Fruit fly (Drosophila melanogaster) whole organism, embryonic: ENCODE results near the gene CG15152.

Experiments used
- B-H2 ChIP-seq: fragments of 200-800 bp; sonication (Bioruptor generic); optimal IDR thresholded peaks from 2 replicates; lab custom pipeline; 2018; ENCODE audit warnings: missing biosample characterization, mild to moderate bottlenecking, missing genetic modification characterization
- Bteb2 ChIP-seq: fragments of 200-800 bp; sonication (Bioruptor generic); optimal IDR thresholded peaks from 2 replicates; lab custom pipeline; 2016; ENCODE audit warnings: missing biosample characterization, missing genetic modification characterization
- CG10366 ChIP-seq: fragments of 200-800 bp; sonication (Bioruptor generic); IDR thresholded peaks from 2 replicates; pipeline ENCODE4 v1.3.6; 2022; ENCODE audit warnings: missing biosample characterization, missing genetic modification characterization
- CG10543 ChIP-seq: fragments of 200-800 bp; sonication (Bioruptor generic); optimal IDR thresholded peaks from 3 replicates; lab custom pipeline; 2017; ENCODE audit warnings: missing biosample characterization, mild to moderate bottlenecking, missing genetic modification characterization, moderate library complexity
- CG13123 ChIP-seq: fragments of 200-800 bp; sonication (Bioruptor generic); optimal IDR thresholded peaks from 2 replicates; lab custom pipeline; 2016; ENCODE audit warnings: missing biosample characterization, missing genetic modification characterization
- CG14710 ChIP-seq: fragments of 200-800 bp; sonication (Bioruptor generic); optimal IDR thresholded peaks from 3 replicates; lab custom pipeline; 2019; ENCODE audit warnings: missing biosample characterization, mild to moderate bottlenecking, missing genetic modification characterization, moderate library complexity
- CG14965 ChIP-seq: fragments of 200-800 bp; sonication (Bioruptor generic); optimal IDR thresholded peaks from 2 replicates; lab custom pipeline; 2016; ENCODE audit warnings: missing biosample characterization, missing genetic modification characterization, borderline replicate concordance
- CG15479 ChIP-seq: fragments of 200-800 bp; sonication (Bioruptor generic); optimal IDR thresholded peaks from 3 replicates; lab custom pipeline; 2019; ENCODE audit warnings: missing biosample characterization, mild to moderate bottlenecking, missing genetic modification characterization, moderate library complexity
- CG17359 ChIP-seq: fragments of 200-800 bp; sonication (Bioruptor generic); optimal IDR thresholded peaks from 3 replicates; lab custom pipeline; 2018; ENCODE audit warnings: missing biosample characterization, mild to moderate bottlenecking, missing genetic modification characterization, moderate library complexity
- CG17612 ChIP-seq: fragments of 200-800 bp; sonication (Bioruptor generic); IDR thresholded peaks from 2 replicates; pipeline ENCODE4 v1.3.6; 2022; ENCODE audit warnings: missing biosample characterization, missing genetic modification characterization
- CG3065 ChIP-seq: fragments of 200-800 bp; sonication (Bioruptor generic); optimal IDR thresholded peaks from 2 replicates; lab custom pipeline; 2016; ENCODE audit warnings: missing biosample characterization, missing genetic modification characterization
- CG31224 ChIP-seq: fragments of 200-800 bp; sonication (Bioruptor generic); IDR thresholded peaks from 2 replicates; pipeline ENCODE4 v1.3.6; 2022; ENCODE audit warnings: missing biosample characterization, missing genetic modification characterization
- CG42726 ChIP-seq: fragments of 200-800 bp; sonication (Bioruptor generic); IDR thresholded peaks from 2 replicates; pipeline ENCODE4 v1.3.6; 2022; ENCODE audit warnings: missing biosample characterization, missing genetic modification characterization; ENCODE audit not compliant: partially characterized antibody
- CG4404 ChIP-seq: fragments of 200-800 bp; sonication (Bioruptor generic); IDR thresholded peaks from 2 replicates; pipeline ENCODE4 v1.3.6; 2022; ENCODE audit warnings: missing biosample characterization, missing genetic modification characterization
- CG4424 ChIP-seq: fragments of 200-800 bp; sonication (Bioruptor generic); optimal IDR thresholded peaks from 3 replicates; lab custom pipeline; 2016; ENCODE audit warnings: missing biosample characterization, missing genetic modification characterization
- CG8281 ChIP-seq: fragments of 200-800 bp; sonication (Bioruptor generic); optimal IDR thresholded peaks from 2 replicates; lab custom pipeline; 2018; ENCODE audit warnings: missing biosample characterization, mild to moderate bottlenecking, missing genetic modification characterization, moderate library complexity
- CHES-1-like ChIP-seq: fragments of 200-800 bp; sonication (Bioruptor generic); optimal IDR thresholded peaks from 2 replicates; lab custom pipeline; 2016; ENCODE audit warnings: missing biosample characterization, missing genetic modification characterization
- D19A ChIP-seq: fragments of 200-800 bp; optimal IDR thresholded peaks from 3 replicates; lab custom pipeline; 2019; ENCODE audit warnings: missing biosample characterization, mild to moderate bottlenecking, missing genetic modification characterization, moderate library complexity
- Hmr ChIP-seq: fragments of 200-800 bp; sonication (Bioruptor generic); optimal IDR thresholded peaks from 3 replicates; lab custom pipeline; 2017; ENCODE audit warnings: mild to moderate bottlenecking, missing biosample characterization, missing genetic modification reagents, missing genetic modification characterization
- Hr51 ChIP-seq, 2 experiments: fragments of 200-800 bp; sonication (Bioruptor generic); optimal IDR thresholded peaks; 2 replicates in 1 of 2; 3 replicates in 1 of 2; lab custom pipeline; 2016 to 2018; ENCODE audit warnings: missing biosample characterization in 2 of 2, missing genetic modification characterization in 2 of 2, mild to moderate bottlenecking in 1 of 2, moderate library complexity in 1 of 2
- Med ChIP-seq: fragments of 200-800 bp; sonication (Bioruptor generic); peaks from one replicate; lab custom pipeline; 2016; ENCODE audit warnings: missing biosample characterization, missing genetic modification characterization, mild to moderate bottlenecking, inconsistent platforms, moderate library complexity
- Oli ChIP-seq: fragments of 200-800 bp; sonication (Bioruptor generic); optimal IDR thresholded peaks from 2 replicates; lab custom pipeline; 2018; ENCODE audit warnings: missing biosample characterization, mild to moderate bottlenecking, missing genetic modification characterization, moderate library complexity
- Ravus ChIP-seq: fragments of 200-800 bp; sonication (Bioruptor generic); IDR thresholded peaks from 2 replicates; pipeline ENCODE4 v1.3.6; 2022; ENCODE audit warnings: missing biosample characterization, missing genetic modification characterization
- Rfx ChIP-seq: fragments of 200-800 bp; sonication (Bioruptor generic); IDR thresholded peaks from 2 replicates; pipeline ENCODE4 v1.3.6; 2022; ENCODE audit warnings: missing biosample characterization, missing genetic modification characterization
- Stat92E ChIP-seq, 3 experiments: fragments of >200 bp in 2 of 3; fragments of 200-800 bp in 1 of 3; sonication (Bioruptor generic) in 1 of 3; optimal IDR thresholded peaks; 2 replicates each; lab custom pipeline; 2017 to 2019; ENCODE audit warnings: missing biosample characterization in 3 of 3, missing genetic modification characterization in 3 of 3, mild to moderate bottlenecking in 1 of 3, moderate library complexity in 1 of 3
- ap ChIP-seq: fragments of 200-800 bp; sonication (Bioruptor generic); IDR thresholded peaks from 2 replicates; pipeline ENCODE4 v1.3.6; 2022; ENCODE audit warnings: missing biosample characterization, missing genetic modification characterization
- bbx ChIP-seq: fragments of 200-800 bp; sonication (Bioruptor generic); IDR thresholded peaks from 2 replicates; pipeline ENCODE4 v1.3.6; 2022; ENCODE audit warnings: missing biosample characterization, missing genetic modification characterization; ENCODE audit not compliant: partially characterized antibody
- chinmo ChIP-seq: fragments of 200-800 bp; sonication (Bioruptor generic); IDR thresholded peaks from 4 replicates; pipeline ENCODE4 v1.3.6; 2022; ENCODE audit warnings: missing biosample characterization, missing genetic modification characterization; ENCODE audit not compliant: partially characterized antibody
- eve ChIP-seq, 2 experiments: fragments of >200 bp; optimal IDR thresholded peaks; 2 replicates each; lab custom pipeline; 2017; ENCODE audit warnings: missing biosample characterization in 2 of 2, missing genetic modification characterization in 2 of 2
- exex ChIP-seq: fragments of 200-800 bp; sonication (Bioruptor generic); optimal IDR thresholded peaks from 4 replicates; lab custom pipeline; 2018; ENCODE audit warnings: missing biosample characterization, mild to moderate bottlenecking, missing genetic modification characterization, moderate library complexity
- ftz-f1 ChIP-seq: fragments of 200-800 bp; sonication (Bioruptor generic); optimal IDR thresholded peaks from 2 replicates; lab custom pipeline; 2016; ENCODE audit warnings: missing biosample characterization, missing genetic modification characterization
- hbn ChIP-seq: fragments of 200-800 bp; sonication (Bioruptor generic); IDR thresholded peaks from 2 replicates; pipeline ENCODE4 v1.3.6; 2022; ENCODE audit warnings: missing biosample characterization, missing genetic modification characterization; ENCODE audit not compliant: partially characterized antibody
- kni ChIP-seq: fragments of 200-800 bp; sonication (Bioruptor generic); optimal IDR thresholded peaks from 3 replicates; lab custom pipeline; 2017; ENCODE audit warnings: mild to moderate bottlenecking, missing biosample characterization, missing genetic modification reagents, missing genetic modification characterization
- maf-S ChIP-seq: fragments of 200-800 bp; sonication (Bioruptor generic); optimal IDR thresholded peaks from 2 replicates; lab custom pipeline; 2016; ENCODE audit warnings: missing biosample characterization, missing genetic modification characterization
- oc ChIP-seq: fragments of 200-800 bp; sonication (Bioruptor generic); optimal IDR thresholded peaks from 2 replicates; lab custom pipeline; 2018; ENCODE audit warnings: missing biosample characterization, mild to moderate bottlenecking, missing genetic modification characterization, moderate library complexity
- prd ChIP-seq, 3 experiments: fragments of >200 bp in 2 of 3; fragments of 200-800 bp in 1 of 3; sonication (Bioruptor generic) in 1 of 3; optimal IDR thresholded peaks in 2 of 3; IDR thresholded peaks in 1 of 3; 2 replicates in 2 of 3; 3 replicates in 1 of 3; pipeline versions ENCODE4 v1.3.6 to Lab custom; 2017 to 2022; ENCODE audit warnings: missing biosample characterization in 1 of 3, missing genetic modification characterization in 1 of 3
- pros ChIP-seq: fragments of 200-800 bp; sonication (Bioruptor generic); optimal IDR thresholded peaks from 3 replicates; lab custom pipeline; 2019; ENCODE audit warnings: missing biosample characterization, mild to moderate bottlenecking, missing genetic modification characterization, moderate library complexity
- sd ChIP-seq: fragments of 200-800 bp; sonication (Bioruptor generic); optimal IDR thresholded peaks from 3 replicates; lab custom pipeline; 2018; ENCODE audit warnings: missing biosample characterization, mild to moderate bottlenecking, missing genetic modification characterization, moderate library complexity
- seq ChIP-seq: fragments of 200-800 bp; sonication (Bioruptor generic); IDR thresholded peaks from 2 replicates; pipeline ENCODE4 v1.3.6; 2022; ENCODE audit warnings: missing biosample characterization, missing genetic modification characterization
- stc ChIP-seq: fragments of 200-800 bp; sonication (Bioruptor generic); IDR thresholded peaks from 2 replicates; pipeline ENCODE4 v1.3.6; 2022; ENCODE audit warnings: missing biosample characterization, missing genetic modification characterization
- ttk ChIP-seq: fragments of 200-800 bp; sonication (Bioruptor generic); IDR thresholded peaks from 2 replicates; pipeline ENCODE4 v2.1.2; 2022; ENCODE audit warnings: missing biosample characterization, missing genetic modification characterization
- vvl ChIP-seq: fragments of 200-800 bp; sonication (Bioruptor generic); IDR thresholded peaks from 2 replicates; pipeline ENCODE4 v1.3.6; 2022; ENCODE audit warnings: missing biosample characterization, missing genetic modification characterization
- zen ChIP-seq: fragments of 200-800 bp; sonication (Bioruptor generic); optimal IDR thresholded peaks from 3 replicates; lab custom pipeline; 2018; ENCODE audit warnings: missing biosample characterization, mild to moderate bottlenecking, missing genetic modification characterization, moderate library complexity

Gene CG15152

DNA sequence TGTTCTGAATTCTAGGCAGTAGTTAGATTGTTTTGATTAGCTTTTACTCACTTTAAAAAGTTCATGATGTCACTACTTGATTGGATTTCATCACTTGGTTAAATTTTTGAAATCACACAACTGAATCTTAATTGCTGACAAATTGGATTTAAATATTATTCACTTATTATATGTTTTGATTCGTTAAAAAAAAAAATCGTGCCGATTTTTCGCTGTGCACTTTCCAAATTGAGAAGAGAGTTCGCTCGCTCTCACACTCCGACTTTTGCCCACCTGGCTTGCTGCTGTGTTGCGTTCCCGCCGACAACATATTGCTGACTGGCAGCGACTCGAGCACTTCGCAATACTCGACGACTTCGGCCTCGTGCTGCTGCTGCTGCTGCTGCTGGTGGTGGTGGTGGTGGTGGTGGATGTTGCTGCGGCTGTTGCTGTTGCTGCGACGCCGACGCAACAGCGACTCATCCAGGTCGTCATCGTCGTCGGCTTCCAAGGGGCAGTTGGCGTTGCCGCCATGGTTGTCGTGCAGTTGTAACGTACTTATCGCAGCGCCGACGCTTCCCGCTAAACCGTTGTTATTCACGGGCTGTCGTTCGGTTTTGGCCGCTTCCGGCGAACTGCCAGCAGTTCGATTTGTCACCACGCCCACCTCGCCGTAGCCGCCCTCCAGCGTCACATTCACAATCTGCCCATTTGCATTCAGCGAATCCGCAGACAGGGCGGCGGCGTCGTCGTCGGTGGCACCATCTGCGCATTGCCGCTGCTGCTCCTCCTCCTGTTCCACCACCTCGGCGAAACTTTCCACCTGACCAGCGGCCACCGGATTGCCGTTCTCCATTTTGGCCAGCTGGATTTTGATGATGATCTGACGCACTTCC is 27.4 kb downstream of the CG15152 start (continued):
- TF ChIP-seq Oli, result peak; percentile 72
- no peak; the same call in 1 of the 2 replicates for TF ChIP-seq Ravus (GFP tag; lab: Robert Waterston, UW)
- TF ChIP-seq eve (GFP tag; optimal IDR thresholded peaks at IDR 0.05; lab: Kevin White, UChicago), result no peak
- TF ChIP-seq ap (GFP tag; lab: Robert Waterston, UW), result peak; percentile 48
- peak; percentile 36; the same call in 1 of the 2 replicates for TF ChIP-seq seq (GFP tag; lab: Robert Waterston, UW)
- peak; percentile 11 for TF ChIP-seq oc (tag; lab: Kevin White, UChicago)
- peak; percentile 4 for TF ChIP-seq maf-S
- no peak for TF ChIP-seq CG3065
- TF ChIP-seq Rfx (GFP tag; lab: Robert Waterston, UW), result peak; percentile 60
- TF ChIP-seq prd (optimal IDR thresholded peaks at IDR 0.05; lab: Kevin White, UChicago), result no peak
- peak; percentile 62 for TF ChIP-seq prd (GFP tag; IDR thresholded peaks at IDR 0.05; lab: Robert Waterston, UW)
- TF ChIP-seq CG17359 (tag; lab: Kevin White, UChicago), result peak; percentile 75
- TF ChIP-seq vvl, result peak; percentile 48; the same call in 1 of the 2 replicates
- peak; percentile 39 for TF ChIP-seq CHES-1-like (GFP tag; lab: Kevin White, UChicago)
- TF ChIP-seq CG31224 (GFP tag; lab: Robert Waterston, UW), result peak; percentile 40; the same call in 1 of the 2 replicates
- TF ChIP-seq CG4404 (GFP tag; lab: Robert Waterston, UW), result peak; percentile 18; the same call in 1 of the 2 replicates
- peak; percentile 62 for TF ChIP-seq Hmr (GFP tag; lab: Kevin White, UChicago)
- no peak for TF ChIP-seq CG8281 (tag; lab: Kevin White, UChicago)
- TF ChIP-seq CG13123 (GFP tag; lab: Kevin White, UChicago), result peak; percentile 19
- TF ChIP-seq CG15479 (GFP tag; lab: Kevin White, UChicago), result peak; percentile 52
- peak; percentile 54 for TF ChIP-seq CG14710 (tag; lab: Kevin White, UChicago)
- TF ChIP-seq hbn (GFP tag; lab: Robert Waterston, UW), result no peak
- peak; percentile 78; the same call in 2 of the 4 replicates for TF ChIP-seq chinmo (GFP tag; lab: Robert Waterston, UW)
- peak; percentile 74 for TF ChIP-seq ttk (GFP tag; lab: Robert Waterston, UW)
- peak; percentile 47; the same call in 1 of the 2 replicates for TF ChIP-seq bbx
- peak; percentile 70 for TF ChIP-seq CG4424 (GFP tag; lab: Kevin White, UChicago)
- peak; percentile 42 for TF ChIP-seq CG10366 (GFP tag; lab: Robert Waterston, UW)
- no peak for TF ChIP-seq CG17612 (GFP tag; lab: Robert Waterston, UW)

- TF ChIP-seq CG42726 (GFP tag; lab: Robert Waterston, UW) (0 out of 2 replicates have a peak, but pooled peaks have one; percentile 12), Med (peak; percentile 41), stc (GFP tag; lab: Robert Waterston, UW) (no peak), Hr51 (GFP tag; optimal IDR thresholded peaks at IDR 0.05; lab: Kevin White, UChicago) (no peak), CG13123 (GFP tag; lab: Kevin White, UChicago) (no peak)
- TF ChIP-seq, all 482 proteins: peak for 2
Measured at dm6 chr2L:18143176-18143575, 28.8 kb downstream of the CG15152 start.

- peak in 2 of 3 experiments; percentile 62 to 84 for TF ChIP-seq Stat92E (GFP tag; optimal IDR thresholded peaks at IDR 0.05; lab: Kevin White, UChicago)
- TF ChIP-seq D19A, result peak; percentile 13
- TF ChIP-seq CG10543, result peak; percentile 0
- TF ChIP-seq stc (GFP tag; lab: Robert Waterston, UW), result no peak
- peak; percentile 40 for TF ChIP-seq kni
- peak; percentile 24 for TF ChIP-seq pros (GFP tag; lab: Kevin White, UChicago)
- TF ChIP-seq CG14965 (GFP tag; lab: Kevin White, UChicago), result no peak
- peak; percentile 16 for TF ChIP-seq ftz-f1 (GFP tag; lab: Kevin White, UChicago)
- TF ChIP-seq B-H2, result no peak
- TF ChIP-seq CG15479 (GFP tag; lab: Kevin White, UChicago), result peak; percentile 70
- TF ChIP-seq sd (tag; lab: Kevin White, UChicago), result peak; percentile 24
- TF ChIP-seq zen, result peak; percentile 21
- TF ChIP-seq Bteb2 (GFP tag; lab: Kevin White, UChicago), result no peak
- TF ChIP-seq exex (tag; lab: Kevin White, UChicago), result peak; percentile 73
Measured at dm6 chr2L:18144268-18144834, 30.0 kb downstream of the CG15152 start.
